Worm (Caenorhabditis elegans): Measurements from ENCODE around the gene emb-5.
A peak's percentile ranks its signal among the peaks of the same experiment; 100 is the strongest.

Gene emb-5

DNA sequence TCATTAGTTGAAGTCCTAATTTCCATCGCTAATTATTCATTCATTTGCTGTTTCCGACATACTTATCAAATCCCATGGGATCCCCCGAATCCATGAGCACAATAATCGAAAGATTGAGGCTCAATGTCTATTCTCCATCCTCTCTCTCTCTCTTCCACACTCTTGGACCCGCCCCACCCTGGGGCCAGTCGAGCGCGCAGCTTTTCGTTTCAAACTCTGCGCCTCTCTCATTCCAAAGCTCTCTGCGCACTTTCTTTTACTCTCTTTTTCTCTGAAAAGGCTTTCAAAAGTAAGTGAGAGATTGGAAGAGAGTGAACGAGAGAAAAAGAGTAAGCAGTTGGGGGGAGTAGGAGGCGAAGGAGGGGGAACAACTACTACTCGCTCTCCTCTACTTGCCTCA lies 1.3 kb upstream of the emb-5 start, which contains the start of gene acy-1:
TSS of gene acy-1 (plus strand) at position 346 of the 400 bp plus-strand sequence.
- no peak for TF ChIP-seq nhr-90 (tag; optimal IDR thresholded peaks at IDR 0.05)
- TF ChIP-seq sea-2 (GFP tag; IDR thresholded peaks at IDR 0.05) = no peak
- TF ChIP-seq attf-5 (GFP tag; optimal IDR thresholded peaks at IDR 0.05) = peak; percentile 34
- TF ChIP-seq hrde-1 (tag; optimal IDR thresholded peaks at IDR 0.05; ENCODE audit: borderline replicate concordance) = no peak
- TF ChIP-seq cebp-1 (GFP tag; IDR thresholded peaks at IDR 0.05) = no peak
- TF ChIP-seq cebp-1 (tag; optimal IDR thresholded peaks at IDR 0.05) = peak; percentile 59
- no peak for TF ChIP-seq B0019.2 (GFP tag; conservative IDR thresholded peaks at IDR 0.05)
- TF ChIP-seq lin-40 (tag; optimal IDR thresholded peaks at IDR 0.05) = peak; percentile 36
- TF ChIP-seq hmg-1.2 (GFP tag; IDR thresholded peaks at IDR 0.05) = peak; percentile 85
- peak; percentile 45; the same call in 1 of the 2 replicates for TF ChIP-seq dox-1 (GFP tag; IDR thresholded peaks at IDR 0.05)
- TF ChIP-seq cebp-2 (GFP tag; IDR thresholded peaks at IDR 0.05) = no peak
- TF ChIP-seq Y67H2A.10 (GFP tag; conservative IDR thresholded peaks at IDR 0.05) = no peak
- no peak for TF ChIP-seq nhr-120 (GFP tag; IDR thresholded peaks at IDR 0.05)
- 0 out of 2 replicates have a peak, but pooled peaks have one; percentile 32 for TF ChIP-seq nfyb-1 (GFP tag; IDR thresholded peaks at IDR 0.05)
- peak; percentile 54 for TF ChIP-seq K11D2.4 (GFP tag; IDR thresholded peaks at IDR 0.05)
- peak; percentile 8 for TF ChIP-seq lin-54 (GFP tag; optimal IDR thresholded peaks at IDR 0.05)
- TF ChIP-seq rec-8 (tag; optimal IDR thresholded peaks at IDR 0.05) = no peak
- TF ChIP-seq attf-3 (GFP tag; conservative IDR thresholded peaks at IDR 0.05) = no peak
- no peak for TF ChIP-seq unc-130 (GFP tag; optimal IDR thresholded peaks at IDR 0.05)
- TF ChIP-seq ztf-22 (GFP tag; optimal IDR thresholded peaks at IDR 0.05) = no peak
- peak; percentile 75 for TF ChIP-seq K12H6.12 (tag; optimal IDR thresholded peaks at IDR 0.05)
- TF ChIP-seq nhr-179 (tag; optimal IDR thresholded peaks at IDR 0.05) = no peak
- TF ChIP-seq ets-4 (GFP tag; optimal IDR thresholded peaks at IDR 0.05) = no peak
- no peak for TF ChIP-seq lsl-1 (GFP tag; optimal IDR thresholded peaks at IDR 0.05)
- no peak for TF ChIP-seq ceh-58 (GFP tag; IDR thresholded peaks at IDR 0.05)
- no peak for TF ChIP-seq snpc-3.4 (tag; optimal IDR thresholded peaks at IDR 0.05)
- no peak for TF ChIP-seq F37B4.10 (GFP tag; IDR thresholded peaks at IDR 0.05)
- TF ChIP-seq dpff-1 (tag; optimal IDR thresholded peaks at IDR 0.05) = no peak
- TF ChIP-seq F39B2.1 (GFP tag; IDR thresholded peaks at IDR 0.05) = no peak
- TF ChIP-seq mcd-1 (GFP tag; IDR thresholded peaks at IDR 0.05) = peak; percentile 57
- peak; percentile 88 for TF ChIP-seq zfh-2 (GFP tag; conservative IDR thresholded peaks at IDR 0.05)
- TF ChIP-seq lin-35 (GFP tag; optimal IDR thresholded peaks at IDR 0.05) = peak in 1 of 3 experiments; percentile 78
- TF ChIP-seq ceh-27 (GFP tag; optimal IDR thresholded peaks at IDR 0.05) = peak; percentile 51
- TF ChIP-seq ama-1 (optimal IDR thresholded peaks at IDR 0.05) = no peak
- no peak for TF ChIP-seq ama-1 (GFP tag; optimal IDR thresholded peaks at IDR 0.05)
- no peak for TF ChIP-seq sptf-2 (GFP tag; optimal IDR thresholded peaks at IDR 0.05)

DNA sequence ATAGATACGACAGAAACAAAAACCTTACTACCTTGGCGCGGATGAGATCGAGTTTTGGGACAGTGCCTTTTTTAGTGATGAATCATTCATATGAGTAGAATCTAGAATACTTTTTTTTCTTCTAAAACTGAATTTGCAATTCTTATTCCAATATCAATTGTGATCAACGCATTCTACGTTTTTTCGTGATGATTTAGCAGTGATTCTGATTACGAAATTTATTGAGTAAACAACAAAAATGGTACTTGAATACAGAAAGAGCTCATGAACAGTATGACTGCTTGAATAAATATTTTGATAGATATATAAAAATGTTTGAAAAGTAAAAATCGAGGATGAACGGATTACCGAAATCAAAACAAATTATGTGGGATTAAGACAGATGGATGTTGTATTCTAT lies 5.4 kb downstream of the emb-5 start, which contains the start of gene him-18:
TSS of gene him-18 (minus strand) at position 101 of the 400 bp plus-strand sequence.
- TF ChIP-seq C06A6.2 (GFP tag; conservative IDR thresholded peaks at IDR 0.05) (no peak), ztf-25 (GFP tag; IDR thresholded peaks at IDR 0.05) (no peak), B0261.1 (tag; optimal IDR thresholded peaks at IDR 0.05) (no peak), F37B4.10 (GFP tag; IDR thresholded peaks at IDR 0.05) (no peak), B0336.3 (GFP tag; IDR thresholded peaks at IDR 0.05) (no peak), xnd-1 (tag; optimal IDR thresholded peaks at IDR 0.05) (no peak), T26A5.8 (tag; optimal IDR thresholded peaks at IDR 0.05) (no peak), chd-7 (tag; optimal IDR thresholded peaks at IDR 0.05) (no peak), lsl-1 (GFP tag; optimal IDR thresholded peaks at IDR 0.05) (no peak), die-1 (tag; optimal IDR thresholded peaks at IDR 0.05) (no peak), snpc-1.3 (tag; optimal IDR thresholded peaks at IDR 0.05; ENCODE audit: insufficient read depth) (no peak), dox-1 (GFP tag; IDR thresholded peaks at IDR 0.05) (no peak), lsy-27 (tag; optimal IDR thresholded peaks at IDR 0.05; ENCODE audit: borderline replicate concordance, insufficient read depth) (no peak), cebp-2 (GFP tag; IDR thresholded peaks at IDR 0.05) (no peak), ceh-40 (GFP tag; IDR thresholded peaks at IDR 0.05) (no peak), attf-6 (GFP tag; IDR thresholded peaks at IDR 0.05) (no peak), him-1 (tag; optimal IDR thresholded peaks at IDR 0.05) (no peak), let-607 (tag; optimal IDR thresholded peaks at IDR 0.05) (no peak)

Measured in whole organism, young adult.